Worm (Caenorhabditis elegans): ENCODE data around the gene C33C12.4.

- TF ChIP-seq elt-3 (tag; optimal IDR thresholded peaks at IDR 0.05) (no peak), sem-2 (GFP tag; optimal IDR thresholded peaks at IDR 0.05) (no peak), unc-62 (GFP tag; optimal IDR thresholded peaks at IDR 0.05) (no peak), nhr-28 (tag; optimal IDR thresholded peaks at IDR 0.05) (no peak), nhr-76 (tag; optimal IDR thresholded peaks at IDR 0.05) (no peak), ztf-11 (tag; optimal IDR thresholded peaks at IDR 0.05) (no peak), blmp-1 (tag; optimal IDR thresholded peaks at IDR 0.05) (no peak), snpc-4 (tag; optimal IDR thresholded peaks at IDR 0.05) (no peak), mab-5 (tag; optimal IDR thresholded peaks at IDR 0.05) (no peak), nhr-237 (tag; optimal IDR thresholded peaks at IDR 0.05) (no peak)
These were observed 43.5 kb downstream of the C33C12.4 start for ce11 chrII:2122762-2123161.

All from whole organism, mixed stage, embryonic.